Fruit fly (Drosophila melanogaster) whole organism, embryonic: Measurements from ENCODE around the gene Trs23.

Experiments used
- Ada2b ChIP-seq: fragments of 200-800 bp; sonication (Bioruptor generic); IDR thresholded peaks from 2 replicates; pipeline ENCODE4 v1.3.6; 2022; ENCODE audit warnings: missing biosample characterization, missing genetic modification characterization
- Asciz ChIP-seq: fragments of 200-800 bp; sonication (Bioruptor generic); optimal IDR thresholded peaks from 2 replicates; lab custom pipeline; 2017; ENCODE audit warnings: missing biosample characterization, mild to moderate bottlenecking, missing genetic modification characterization, missing genetic modification reagents
- CG10274 ChIP-seq: fragments of 200-800 bp; sonication (Bioruptor generic); optimal IDR thresholded peaks from 3 replicates; lab custom pipeline; 2017; ENCODE audit warnings: missing biosample characterization, mild to moderate bottlenecking, missing genetic modification characterization
- CG10431 ChIP-seq: fragments of 200-800 bp; sonication (Bioruptor generic); optimal IDR thresholded peaks from 3 replicates; lab custom pipeline; 2018; ENCODE audit warnings: missing biosample characterization, mild to moderate bottlenecking, missing genetic modification characterization
- CG12236 ChIP-seq: fragments of 200-800 bp; sonication (Bioruptor generic); optimal IDR thresholded peaks from 2 replicates; lab custom pipeline; 2016; ENCODE audit warnings: missing biosample characterization, missing genetic modification characterization
- CG13775 ChIP-seq: fragments of 200-800 bp; sonication (Bioruptor generic); optimal IDR thresholded peaks from 3 replicates; lab custom pipeline; 2017; ENCODE audit warnings: missing biosample characterization, mild to moderate bottlenecking, missing genetic modification characterization
- CG15479 ChIP-seq: fragments of 200-800 bp; sonication (Bioruptor generic); optimal IDR thresholded peaks from 3 replicates; lab custom pipeline; 2019; ENCODE audit warnings: missing biosample characterization, mild to moderate bottlenecking, missing genetic modification characterization, moderate library complexity
- CG15696 ChIP-seq: fragments of 200-800 bp; sonication (Bioruptor generic); optimal IDR thresholded peaks from 2 replicates; lab custom pipeline; 2019; ENCODE audit warnings: missing biosample characterization, mild to moderate bottlenecking, missing genetic modification characterization, moderate library complexity
- CG1647 ChIP-seq: fragments of 200-800 bp; sonication (Bioruptor generic); optimal IDR thresholded peaks from 3 replicates; lab custom pipeline; 2016; ENCODE audit warnings: missing biosample characterization, missing genetic modification characterization
- CG17359 ChIP-seq: fragments of 200-800 bp; sonication (Bioruptor generic); optimal IDR thresholded peaks from 3 replicates; lab custom pipeline; 2018; ENCODE audit warnings: missing biosample characterization, mild to moderate bottlenecking, missing genetic modification characterization, moderate library complexity
- CG17568 ChIP-seq: fragments of 200-800 bp; sonication (Bioruptor generic); optimal IDR thresholded peaks from 2 replicates; lab custom pipeline; 2018; ENCODE audit warnings: missing biosample characterization, mild to moderate bottlenecking, missing genetic modification characterization, moderate library complexity
- CG2129 ChIP-seq: fragments of 200-800 bp; sonication (Bioruptor generic); IDR thresholded peaks from 2 replicates; pipeline ENCODE4 v1.3.6; 2022; ENCODE audit warnings: missing biosample characterization, missing genetic modification characterization; ENCODE audit not compliant: partially characterized antibody
- CG2199 ChIP-seq: fragments of 200-800 bp; sonication (Bioruptor generic); IDR thresholded peaks from 3 replicates; pipeline ENCODE4 v1.3.6; 2022; ENCODE audit warnings: missing biosample characterization, missing genetic modification characterization
- CG2202 ChIP-seq: fragments of 200-800 bp; sonication (Bioruptor generic); optimal IDR thresholded peaks from 2 replicates; lab custom pipeline; 2018; ENCODE audit warnings: missing biosample characterization, mild to moderate bottlenecking, missing genetic modification characterization
- CG32767 ChIP-seq: fragments of 200-800 bp; sonication (Bioruptor generic); IDR thresholded peaks from 2 replicates; pipeline ENCODE4 v1.3.6; 2022; ENCODE audit warnings: missing biosample characterization, missing genetic modification characterization
- CG4820 ChIP-seq: fragments of 200-800 bp; sonication (Bioruptor generic); optimal IDR thresholded peaks from 3 replicates; lab custom pipeline; 2016; ENCODE audit warnings: missing biosample characterization, missing genetic modification characterization
- CG5953 ChIP-seq: fragments of 200-800 bp; sonication (Bioruptor generic); IDR thresholded peaks from 2 replicates; pipeline ENCODE4 v1.3.6; 2022; ENCODE audit warnings: missing biosample characterization, missing genetic modification characterization
- CG6689 ChIP-seq: fragments of 200-800 bp; sonication (Bioruptor generic); IDR thresholded peaks from 2 replicates; pipeline ENCODE4 v1.3.6; 2022; ENCODE audit warnings: missing biosample characterization, missing genetic modification characterization
- CG8765 ChIP-seq: fragments of 200-800 bp; sonication (Bioruptor generic); IDR thresholded peaks from 2 replicates; pipeline ENCODE4 v1.3.6; 2022; ENCODE audit warnings: missing biosample characterization, missing genetic modification characterization
- CHES-1-like ChIP-seq: fragments of 200-800 bp; sonication (Bioruptor generic); optimal IDR thresholded peaks from 2 replicates; lab custom pipeline; 2016; ENCODE audit warnings: missing biosample characterization, missing genetic modification characterization
- CkIIα-i1 ChIP-seq: fragments of 200-800 bp; sonication (Bioruptor generic); IDR thresholded peaks from 2 replicates; pipeline ENCODE4 v1.3.6; 2022; ENCODE audit warnings: missing biosample characterization, missing genetic modification characterization
- D19A ChIP-seq: fragments of 200-800 bp; optimal IDR thresholded peaks from 3 replicates; lab custom pipeline; 2019; ENCODE audit warnings: missing biosample characterization, mild to moderate bottlenecking, missing genetic modification characterization, moderate library complexity
- Dfd ChIP-seq, 2 experiments: fragments of >200 bp; optimal IDR thresholded peaks; 2 replicates each; lab custom pipeline; 2017; ENCODE audit warnings: missing biosample characterization in 2 of 2, missing genetic modification characterization in 2 of 2
- Drgx ChIP-seq: fragments of 200-800 bp; sonication (Bioruptor generic); IDR thresholded peaks from 2 replicates; pipeline ENCODE4 v1.3.6; 2022; ENCODE audit warnings: missing biosample characterization, missing genetic modification characterization
- MESR4 ChIP-seq: fragments of 200-800 bp; sonication (Bioruptor generic); optimal IDR thresholded peaks from 2 replicates; lab custom pipeline; 2018; ENCODE audit warnings: missing biosample characterization, mild to moderate bottlenecking, missing genetic modification characterization, moderate library complexity
- Oaz ChIP-seq: fragments of 200-800 bp; sonication (Bioruptor generic); IDR thresholded peaks from 2 replicates; pipeline ENCODE4 v1.3.6; 2022; ENCODE audit warnings: missing biosample characterization, missing genetic modification characterization
- Scr ChIP-seq: fragments of 200-800 bp; sonication (Bioruptor generic); IDR thresholded peaks from 2 replicates; pipeline ENCODE4 v1.3.6; 2022; ENCODE audit warnings: missing biosample characterization, missing genetic modification characterization; ENCODE audit not compliant: partially characterized antibody
- ac ChIP-seq: fragments of 200-800 bp; sonication (Bioruptor generic); optimal IDR thresholded peaks from 3 replicates; lab custom pipeline; 2017; ENCODE audit warnings: missing biosample characterization, mild to moderate bottlenecking, missing genetic modification characterization
- al ChIP-seq: fragments of 200-800 bp; sonication (Bioruptor generic); IDR thresholded peaks from 2 replicates; pipeline ENCODE4 v1.3.6; 2022; ENCODE audit warnings: missing biosample characterization, missing genetic modification characterization
- cato ChIP-seq: fragments of 200-800 bp; sonication (Bioruptor generic); optimal IDR thresholded peaks from 2 replicates; lab custom pipeline; 2016; ENCODE audit warnings: missing biosample characterization, missing genetic modification characterization, borderline replicate concordance
- cg ChIP-seq: fragments of 200-800 bp; sonication (Bioruptor generic); optimal IDR thresholded peaks from 3 replicates; lab custom pipeline; 2019; ENCODE audit warnings: missing biosample characterization, mild to moderate bottlenecking, missing genetic modification characterization, moderate library complexity
- dati ChIP-seq: fragments of 200-800 bp; sonication (Bioruptor generic); IDR thresholded peaks from 2 replicates; pipeline ENCODE4 v1.3.6; 2022; ENCODE audit warnings: missing biosample characterization, missing genetic modification characterization
- fru ChIP-seq: fragments of >200 bp; optimal IDR thresholded peaks from 2 replicates; lab custom pipeline; 2017
- gfzf ChIP-seq: fragments of 200-800 bp; sonication (Bioruptor generic); optimal IDR thresholded peaks from 2 replicates; lab custom pipeline; 2016; ENCODE audit warnings: missing biosample characterization, mild to moderate bottlenecking, missing genetic modification characterization, moderate library complexity
- grau ChIP-seq: fragments of 200-800 bp; optimal IDR thresholded peaks from 3 replicates; lab custom pipeline; 2019; ENCODE audit warnings: missing biosample characterization, mild to moderate bottlenecking, missing genetic modification characterization, moderate library complexity
- gt ChIP-seq: fragments of 200-800 bp; sonication (Bioruptor generic); IDR thresholded peaks from 2 replicates; pipeline ENCODE4 v1.3.6; 2022; ENCODE audit warnings: missing biosample characterization, missing genetic modification characterization
- hth ChIP-seq: fragments of >200 bp; optimal IDR thresholded peaks from 2 replicates; lab custom pipeline; 2017; ENCODE audit warnings: inconsistent platforms
- luna ChIP-seq: fragments of 200-800 bp; sonication (Bioruptor generic); optimal IDR thresholded peaks from 2 replicates; lab custom pipeline; 2016; ENCODE audit warnings: missing biosample characterization, missing genetic modification characterization
- mam ChIP-seq: fragments of 200-800 bp; sonication (Bioruptor generic); optimal IDR thresholded peaks from 3 replicates; lab custom pipeline; 2016; ENCODE audit warnings: missing biosample characterization, missing genetic modification characterization
- onecut ChIP-seq: fragments of 200-800 bp; sonication (Bioruptor generic); IDR thresholded peaks from 2 replicates; pipeline ENCODE4 v1.3.6; 2022; ENCODE audit warnings: missing biosample characterization, missing genetic modification characterization
- p53 ChIP-seq: fragments of 200-800 bp; sonication (Bioruptor generic); optimal IDR thresholded peaks from 2 replicates; lab custom pipeline; 2016; ENCODE audit warnings: missing biosample characterization, missing genetic modification characterization
- psq ChIP-seq: fragments of 200-800 bp; sonication (Bioruptor generic); optimal IDR thresholded peaks from 2 replicates; lab custom pipeline; 2017; ENCODE audit warnings: missing biosample characterization, missing genetic modification characterization
- salm ChIP-seq: fragments of 200-800 bp; sonication (Bioruptor generic); optimal IDR thresholded peaks from 2 replicates; lab custom pipeline; 2018; ENCODE audit warnings: missing biosample characterization, mild to moderate bottlenecking, missing genetic modification characterization
- sens-2 ChIP-seq: fragments of 200-800 bp; sonication (Bioruptor generic); IDR thresholded peaks from 2 replicates; pipeline ENCODE4 v1.3.6; 2022; ENCODE audit warnings: missing biosample characterization, missing genetic modification characterization
- slbo ChIP-seq: fragments of 200-800 bp; sonication (Bioruptor generic); IDR thresholded peaks from 2 replicates; pipeline ENCODE4 v1.3.6; 2022; ENCODE audit warnings: missing biosample characterization, missing genetic modification characterization
- toy ChIP-seq: fragments of 200-800 bp; sonication (Bioruptor generic); IDR thresholded peaks from 2 replicates; pipeline ENCODE4 v1.3.6; 2022; ENCODE audit warnings: missing biosample characterization, missing genetic modification characterization
- yki ChIP-seq: fragments of >200 bp; optimal IDR thresholded peaks from 3 replicates; lab custom pipeline; 2018
- z ChIP-seq: fragments of 200-800 bp; sonication (Bioruptor generic); IDR thresholded peaks from 3 replicates; pipeline ENCODE4 v1.3.6; 2022; ENCODE audit warnings: missing biosample characterization, missing genetic modification characterization
- zen2 ChIP-seq: fragments of 200-800 bp; sonication (Bioruptor generic); IDR thresholded peaks from 3 replicates; pipeline ENCODE4 v1.3.6; 2022; ENCODE audit warnings: missing biosample characterization, missing genetic modification characterization; ENCODE audit not compliant: partially characterized antibody
- zfh2 ChIP-seq: fragments of 200-800 bp; sonication (Bioruptor generic); optimal IDR thresholded peaks from 2 replicates; lab custom pipeline; 2016; ENCODE audit warnings: missing biosample characterization, missing genetic modification characterization

Gene Trs23

DNA sequence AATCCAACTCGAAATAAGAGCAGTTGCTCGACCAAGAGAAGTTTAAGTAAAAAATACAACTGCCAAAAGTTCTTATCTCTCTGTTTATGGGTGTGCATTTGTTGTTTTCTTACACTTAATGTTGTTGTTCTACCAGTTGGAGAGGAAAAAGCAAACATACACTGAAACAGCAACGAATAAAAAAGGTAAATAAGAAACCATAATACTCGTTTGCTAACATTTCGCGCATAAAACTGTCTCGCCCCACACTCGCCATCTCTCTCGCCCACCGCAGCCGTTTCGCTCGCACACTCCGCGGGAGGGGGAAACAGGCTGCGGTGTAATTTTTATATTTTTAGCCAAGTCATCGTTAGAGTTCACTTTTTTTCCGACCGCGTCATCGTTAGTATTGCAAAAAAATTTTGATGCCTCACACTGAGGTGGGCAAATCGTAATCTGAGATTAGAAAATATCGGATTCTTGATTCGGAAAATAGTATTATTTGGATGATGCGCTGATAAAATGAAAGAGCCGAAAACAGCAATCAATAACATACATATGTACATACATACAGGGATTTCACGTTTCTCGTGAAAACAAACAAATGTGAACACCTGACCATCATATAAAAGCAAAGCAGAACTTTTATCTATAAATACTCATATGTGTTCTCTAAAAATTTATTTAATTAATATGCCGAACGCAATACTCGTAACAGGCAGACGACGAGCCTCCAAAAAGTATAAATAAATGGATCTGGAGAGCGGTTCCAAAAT lies 6.6 kb downstream of the Trs23 start (continued):
- TF ChIP-seq CG5953 (GFP tag; lab: Robert Waterston, UW) (no peak), toy (GFP tag; lab: Robert Waterston, UW) (no peak), D19A (tag; lab: Kevin White, UChicago) (no peak), onecut (no peak), CG10431 (GFP tag; lab: Kevin White, UChicago) (no peak), CG15696 (tag; lab: Kevin White, UChicago) (no peak), dati (no peak), fru (lab: Kevin White, UChicago) (no peak), CG13775 (peak; percentile 4), Ada2b (GFP tag; lab: Robert Waterston, UW) (no peak), hth (no peak), cato (GFP tag; lab: Kevin White, UChicago) (no peak), mam (GFP tag; lab: Kevin White, UChicago) (peak; percentile 32), Scr (no peak), slbo (GFP tag; lab: Robert Waterston, UW) (no peak), CG17568 (peak; percentile 27), CG2129 (GFP tag; lab: Robert Waterston, UW) (no peak), CG2199 (GFP tag; lab: Robert Waterston, UW) (no peak), MESR4 (GFP tag; lab: Kevin White, UChicago) (no peak), CG4820 (GFP tag; lab: Kevin White, UChicago) (no peak), CkIIα-i1 (GFP tag; lab: Robert Waterston, UW) (no peak), ac (GFP tag; lab: Kevin White, UChicago) (no peak), gt (no peak), luna (GFP tag; lab: Kevin White, UChicago) (no peak), CG10274 (peak; percentile 19), Drgx (no peak), CG1647 (GFP tag; lab: Kevin White, UChicago) (no peak), grau (no peak), CG8765 (GFP tag; lab: Robert Waterston, UW) (no peak), psq (GFP tag; lab: Kevin White, UChicago) (no peak), Asciz (GFP tag; lab: Kevin White, UChicago) (no peak), zfh2 (peak; percentile 21), yki (no peak), salm (tag; lab: Kevin White, UChicago) (no peak), al (GFP tag; lab: Robert Waterston, UW) (peak; percentile 14; the same call in 1 of the 2 replicates), Oaz (no peak), CG32767 (GFP tag; lab: Robert Waterston, UW) (no peak), CG6689 (GFP tag; lab: Robert Waterston, UW) (no peak), gfzf (GFP tag; lab: Kevin White, UChicago) (no peak), Dfd (GFP tag; optimal IDR thresholded peaks at IDR 0.05; lab: Kevin White, UChicago) (no peak), CG2202 (tag; lab: Kevin White, UChicago) (no peak), CG12236 (no peak), CHES-1-like (peak; percentile 71), zen2 (GFP tag; lab: Robert Waterston, UW) (no peak), p53 (GFP tag; lab: Kevin White, UChicago) (no peak), sens-2 (GFP tag; lab: Robert Waterston, UW) (no peak), cg (GFP tag; lab: Kevin White, UChicago) (no peak), z (GFP tag; lab: Robert Waterston, UW) (0 out of 3 replicates have a peak, but pooled peaks have one; percentile 30), CG15479 (no peak), CG17359 (tag; lab: Kevin White, UChicago) (peak; percentile 8)
